Worm (Caenorhabditis elegans) whole organism, L3 larva: ENCODE measurements around the gene F45D11.5.
"Not testable (repeated sequence)": the region's sequence is repeated elsewhere in the genome, so short reads cannot be mapped to it uniquely, and the experiment has no call there.

Experiments
- aly-2 ChIP-seq: fragments of 150-350 bp; optimal IDR thresholded peaks from 2 replicates; lab custom pipeline; 2014; ENCODE audit warnings: missing biosample characterization, missing genetic modification characterization
- ama-1 ChIP-seq: fragments of 150-350 bp; optimal IDR thresholded peaks from 2 replicates; lab custom pipeline; 2018
- ceh-16 ChIP-seq: sonication (generic microtip); optimal IDR thresholded peaks from 2 replicates; lab custom pipeline; 2017; ENCODE audit warnings: missing biosample characterization, missing genetic modification characterization
- ceh-82 ChIP-seq: fragments of 150-350 bp; optimal IDR thresholded peaks from 2 replicates; lab custom pipeline; 2014; ENCODE audit warnings: missing biosample characterization, missing genetic modification characterization
- ceh-9 ChIP-seq: sonication (generic microtip); optimal IDR thresholded peaks from 2 replicates; lab custom pipeline; 2018; ENCODE audit warnings: missing biosample characterization, missing genetic modification characterization
- daf-12 ChIP-seq: fragments of 150-350 bp; optimal IDR thresholded peaks from 2 replicates; lab custom pipeline; 2014; ENCODE audit warnings: missing biosample characterization, missing genetic modification reagents, missing genetic modification characterization
- egl-27 ChIP-seq: sonication (generic microtip); optimal IDR thresholded peaks from 4 replicates; lab custom pipeline; 2017; ENCODE audit warnings: missing biosample characterization, missing genetic modification reagents, missing genetic modification characterization
- egl-5 ChIP-seq: fragments of 150-350 bp; optimal IDR thresholded peaks from 2 replicates; lab custom pipeline; 2017; ENCODE audit warnings: missing biosample characterization, missing genetic modification reagents, missing genetic modification characterization, inconsistent platforms
- elt-2 ChIP-seq: sonication (generic microtip); optimal IDR thresholded peaks from 2 replicates; lab custom pipeline; 2016; ENCODE audit warnings: missing genetic modification reagents, mild to moderate bottlenecking, missing genetic modification characterization, missing compliant biosample characterization
- elt-3 ChIP-seq, 3 experiments: fragments of 150-350 bp in 1 of 3; sonication (generic microtip) in 2 of 3; optimal IDR thresholded peaks; 2 replicates in 2 of 3; 4 replicates in 1 of 3; lab custom pipeline; 2014 to 2017; ENCODE audit warnings: missing biosample characterization in 3 of 3, missing genetic modification characterization in 3 of 3
- eor-1 ChIP-seq, 2 experiments: fragments of 150-350 bp; optimal IDR thresholded peaks; 2 replicates each; lab custom pipeline; 2014 to 2018; ENCODE audit warnings: missing biosample characterization in 2 of 2, missing genetic modification characterization in 2 of 2
- fkh-10 ChIP-seq: sonication (generic microtip); optimal IDR thresholded peaks from 2 replicates; lab custom pipeline; 2017; ENCODE audit warnings: missing biosample characterization, missing genetic modification reagents, missing genetic modification characterization
- fkh-2 ChIP-seq: fragments of 150-350 bp; optimal IDR thresholded peaks from 2 replicates; lab custom pipeline; 2014; ENCODE audit warnings: missing biosample characterization, missing genetic modification reagents, missing genetic modification characterization
- fos-1 ChIP-seq: fragments of 150-350 bp; optimal IDR thresholded peaks from 2 replicates; lab custom pipeline; 2014; ENCODE audit warnings: missing biosample characterization, missing genetic modification characterization
- jun-1 ChIP-seq: fragments of 150-350 bp; optimal IDR thresholded peaks from 2 replicates; lab custom pipeline; 2014; ENCODE audit warnings: missing biosample characterization, missing genetic modification reagents, missing genetic modification characterization
- lin-15B ChIP-seq: fragments of 150-350 bp; optimal IDR thresholded peaks from 2 replicates; lab custom pipeline; 2014; ENCODE audit warnings: missing biosample characterization, missing genetic modification characterization
- lin-39 ChIP-seq: fragments of 150-350 bp; optimal IDR thresholded peaks from 2 replicates; lab custom pipeline; 2018; ENCODE audit warnings: missing biosample characterization, missing genetic modification reagents, missing genetic modification characterization
- mdl-1 ChIP-seq: fragments of 150-350 bp; optimal IDR thresholded peaks from 2 replicates; lab custom pipeline; 2014; ENCODE audit warnings: missing biosample characterization, missing genetic modification characterization
- mml-1 ChIP-seq: fragments of 150-350 bp; sonication (generic microtip); optimal IDR thresholded peaks from 3 replicates; lab custom pipeline; 2014; ENCODE audit warnings: missing biosample characterization, missing genetic modification characterization
- nfya-1 ChIP-seq: sonication (generic microtip); optimal IDR thresholded peaks from 2 replicates; lab custom pipeline; 2017; ENCODE audit warnings: missing genetic modification characterization, mild to moderate bottlenecking, missing compliant biosample characterization, antibody characterized with exemption, moderate library complexity; ENCODE audit not compliant: insufficient read depth
- nhr-11 ChIP-seq: fragments of 150-350 bp; optimal IDR thresholded peaks from 2 replicates; lab custom pipeline; 2014; ENCODE audit warnings: missing biosample characterization, missing genetic modification characterization
- nhr-12 ChIP-seq: fragments of 150-350 bp; optimal IDR thresholded peaks from 2 replicates; lab custom pipeline; 2014; ENCODE audit warnings: missing biosample characterization, missing genetic modification characterization
- nhr-23 ChIP-seq: fragments of 150-350 bp; optimal IDR thresholded peaks from 2 replicates; lab custom pipeline; 2014; ENCODE audit warnings: missing biosample characterization, missing genetic modification reagents, missing genetic modification characterization
- nhr-237 ChIP-seq: fragments of 150-350 bp; optimal IDR thresholded peaks from 2 replicates; lab custom pipeline; 2014; ENCODE audit warnings: missing biosample characterization, missing genetic modification characterization
- nhr-25 ChIP-seq: sonication (generic microtip); optimal IDR thresholded peaks from 2 replicates; lab custom pipeline; 2017; ENCODE audit warnings: missing biosample characterization, missing genetic modification characterization
- nhr-43 ChIP-seq: sonication (generic microtip); optimal IDR thresholded peaks from 2 replicates; lab custom pipeline; 2016; ENCODE audit warnings: mild to moderate bottlenecking, missing genetic modification characterization, missing compliant biosample characterization; ENCODE audit not compliant: poor library complexity, severe bottlenecking
- nhr-67 ChIP-seq: fragments of 150-350 bp; optimal IDR thresholded peaks from 2 replicates; lab custom pipeline; 2014; ENCODE audit warnings: missing biosample characterization, missing genetic modification characterization
- nhr-77 ChIP-seq: fragments of 150-350 bp; optimal IDR thresholded peaks from 2 replicates; lab custom pipeline; 2014; ENCODE audit warnings: missing biosample characterization, missing genetic modification characterization
- pha-4 ChIP-seq: fragments of 150-350 bp; optimal IDR thresholded peaks from 2 replicates; lab custom pipeline; 2014; ENCODE audit warnings: missing biosample characterization, missing genetic modification reagents, missing genetic modification characterization
- pqm-1 ChIP-seq: fragments of 150-350 bp; optimal IDR thresholded peaks from 2 replicates; lab custom pipeline; 2017; ENCODE audit warnings: missing biosample characterization, missing genetic modification characterization, inconsistent platforms
- sea-2 ChIP-seq: fragments of 150-350 bp; sonication (generic microtip); optimal IDR thresholded peaks from 4 replicates; lab custom pipeline; 2014; ENCODE audit warnings: missing biosample characterization, missing genetic modification reagents, missing genetic modification characterization
- skn-1 ChIP-seq: fragments of 150-350 bp; optimal IDR thresholded peaks from 2 replicates; lab custom pipeline; 2014; ENCODE audit warnings: missing biosample characterization, missing genetic modification characterization
- tbx-2 ChIP-seq: sonication (generic microtip); optimal IDR thresholded peaks from 2 replicates; lab custom pipeline; 2016; ENCODE audit warnings: mild to moderate bottlenecking, missing genetic modification characterization, missing compliant biosample characterization

Gene F45D11.5

ce11 chrII:985703-986102, 15.8 kb upstream of the F45D11.5 start, which contains the start of gene fbxc-40:
fbxc-40 (plus strand) TSS chrII:986003.
- TF ChIP-seq skn-1, fkh-2, egl-27 (tag; lab: Kevin White, UChicago): not testable (repeated sequence)

ce11 chrII:988437-988836, 13.1 kb upstream of the F45D11.5 start, which contains the start of gene fbxc-39:
fbxc-39 (plus strand) TSS chrII:988737.
- TF ChIP-seq nhr-43 (tag; lab: Kevin White, UChicago) (no peak), fkh-2 (tag; lab: Kevin White, UChicago) (no peak), ceh-16 (tag; lab: Kevin White, UChicago) (no peak), elt-3 (tag; optimal IDR thresholded peaks at IDR 0.05; lab: Kevin White, UChicago) (no peak), nhr-25 (tag; lab: Kevin White, UChicago) (no peak), nhr-12 (tag; lab: Kevin White, UChicago) (no peak)

ce11 chrII:991300-991699, 10.2 kb upstream of the F45D11.5 start, which contains the start of gene fbxc-42:
fbxc-42 (plus strand) TSS chrII:991600.
- TF ChIP-seq nhr-11 (tag; lab: Kevin White, UChicago): no peak
- no peak for TF ChIP-seq fos-1 (tag; lab: Kevin White, UChicago)
- no peak for TF ChIP-seq sea-2 (GFP tag; lab: Kevin White, UChicago)
- no peak for TF ChIP-seq ceh-82 (tag; lab: Kevin White, UChicago)
- no peak for TF ChIP-seq nhr-23 (tag; lab: Kevin White, UChicago)
- TF ChIP-seq nhr-237: no peak
- no peak for TF ChIP-seq nhr-43 (tag; lab: Kevin White, UChicago)
- TF ChIP-seq pqm-1 (tag; lab: Kevin White, UChicago): no peak
- no peak for TF ChIP-seq aly-2 (tag; lab: Kevin White, UChicago)
- TF ChIP-seq nfya-1: no peak
- TF ChIP-seq egl-5 (tag; lab: Kevin White, UChicago): no peak
- no peak for TF ChIP-seq nhr-67
- TF ChIP-seq lin-15B: no peak
- no peak for TF ChIP-seq pha-4
- TF ChIP-seq ama-1 (lab: Kevin White, UChicago): no peak
- TF ChIP-seq tbx-2 (tag; lab: Kevin White, UChicago): no peak
- TF ChIP-seq elt-2 (tag; lab: Kevin White, UChicago): no peak
- no peak for TF ChIP-seq eor-1 (tag; optimal IDR thresholded peaks at IDR 0.05; lab: Kevin White, UChicago)
- TF ChIP-seq fkh-10 (GFP tag; lab: Kevin White, UChicago): no peak

ce11 chrII:994231-994630, 7.3 kb upstream of the F45D11.5 start, which contains the start of gene F45D11.7:
F45D11.7 (plus strand) TSS chrII:994531.
- TF ChIP-seq nhr-77, daf-12, nhr-43 (tag; lab: Kevin White, UChicago): not testable (repeated sequence)

ce11 chrII:996112-996511, 5.4 kb upstream of the F45D11.5 start, which contains the start of gene F45D11.11:
F45D11.11 (minus strand) TSS chrII:996212.
- TF ChIP-seq ceh-9; nhr-43 (tag; lab: Kevin White, UChicago); nhr-25 (tag; lab: Kevin White, UChicago): not testable (repeated sequence)

- TF ChIP-seq elt-2 (tag; lab: Kevin White, UChicago) (no peak), egl-5 (tag; lab: Kevin White, UChicago) (no peak), daf-12 (tag; lab: Kevin White, UChicago) (no peak), tbx-2 (tag; lab: Kevin White, UChicago) (no peak), nhr-11 (tag; lab: Kevin White, UChicago) (no peak), lin-39 (no peak), nhr-25 (tag; lab: Kevin White, UChicago) (no peak), nhr-67 (no peak), mml-1 (tag; lab: Kevin White, UChicago) (no peak), nhr-237 (no peak), jun-1 (tag; lab: Kevin White, UChicago) (no peak), elt-3 (tag; optimal IDR thresholded peaks at IDR 0.05; lab: Kevin White, UChicago) (no peak), mdl-1 (tag; lab: Kevin White, UChicago) (no peak), aly-2 (tag; lab: Kevin White, UChicago) (no peak)
Measured at ce11 chrII:999493-999892, 2.0 kb upstream of the F45D11.5 start, which contains the start of gene fbxb-29. fbxb-29 (minus strand) TSS chrII:999593.
